Fruit fly (Drosophila melanogaster) whole organism, adult: ENCODE measurements around the gene CG9536.

Experiments
- CG11617 ChIP-seq: fragments of 200-800 bp; sonication (Bioruptor generic); optimal IDR thresholded peaks from 2 replicates; lab custom pipeline; 2017; ENCODE audit warnings: mild to moderate bottlenecking, missing biosample characterization, missing genetic modification reagents, missing genetic modification characterization
- CG5204 ChIP-seq: fragments of 200-800 bp; sonication (Bioruptor generic); optimal IDR thresholded peaks from 2 replicates; lab custom pipeline; 2016; ENCODE audit warnings: missing biosample characterization, missing genetic modification characterization
- CG7045 ChIP-seq: fragments of 200-800 bp; sonication (Bioruptor generic); optimal IDR thresholded peaks from 2 replicates; lab custom pipeline; 2017; ENCODE audit warnings: missing biosample characterization, mild to moderate bottlenecking, missing genetic modification characterization
- Crg-1 ChIP-seq: fragments of 200-800 bp; sonication (Bioruptor generic); optimal IDR thresholded peaks from 2 replicates; lab custom pipeline; 2016; ENCODE audit warnings: missing biosample characterization, missing genetic modification characterization
- ovo ChIP-seq: fragments of 200-800 bp; sonication (Bioruptor generic); optimal IDR thresholded peaks from 2 replicates; lab custom pipeline; 2016; ENCODE audit warnings: missing biosample characterization, missing genetic modification characterization
- pad ChIP-seq: fragments of 200-800 bp; sonication (Bioruptor generic); optimal IDR thresholded peaks from 3 replicates; lab custom pipeline; 2017; ENCODE audit warnings: missing biosample characterization, missing genetic modification characterization, mild to moderate bottlenecking, moderate library complexity, missing genetic modification reagents
- tj ChIP-seq: fragments of 200-800 bp; sonication (Bioruptor generic); optimal IDR thresholded peaks from 3 replicates; lab custom pipeline; 2017; ENCODE audit warnings: missing biosample characterization, mild to moderate bottlenecking, missing genetic modification characterization, moderate library complexity
- toe ChIP-seq: fragments of 200-800 bp; sonication (Bioruptor generic); optimal IDR thresholded peaks from 2 replicates; lab custom pipeline; 2016; ENCODE audit warnings: missing biosample characterization, missing genetic modification characterization

DNA sequence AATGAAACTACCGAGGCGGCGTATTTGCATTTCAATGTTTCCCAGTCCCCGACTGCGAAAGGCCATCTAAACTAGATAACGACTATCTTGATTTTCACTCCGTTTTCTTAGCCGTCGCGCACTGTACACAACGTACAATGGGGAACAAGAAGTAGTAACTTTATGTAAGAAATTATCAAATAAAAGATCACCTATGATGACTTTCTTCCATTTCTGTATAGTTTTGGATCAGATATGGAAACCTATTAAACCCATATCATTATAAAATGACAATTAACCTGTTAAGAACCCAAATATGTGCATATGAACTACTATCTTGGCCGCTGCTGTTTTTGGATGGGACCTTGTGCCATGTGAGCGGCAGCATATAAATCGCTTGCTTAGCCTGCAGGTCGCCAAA is 12.5 kb downstream of the CG9536 start:
- TF ChIP-seq ovo (GFP tag; lab: Kevin White, UChicago) (no peak), CG7045 (GFP tag; lab: Kevin White, UChicago) (no peak), Crg-1 (GFP tag; lab: Kevin White, UChicago) (no peak), toe (GFP tag; lab: Kevin White, UChicago) (no peak), CG11617 (no peak), pad (GFP tag; lab: Kevin White, UChicago) (no peak), tj (GFP tag; lab: Kevin White, UChicago) (no peak), CG5204 (GFP tag; lab: Kevin White, UChicago) (no peak)
